Worm (Caenorhabditis elegans) whole organism, L2 larva: ENCODE measurements around the gene pqn-67.

Source experiments
- C34F6.9 ChIP-seq: fragments of 150-350 bp; optimal IDR thresholded peaks from 2 replicates; lab custom pipeline; 2014; ENCODE audit warnings: missing biosample characterization, missing genetic modification characterization
- ZK546.5 ChIP-seq: sonication (generic microtip); optimal IDR thresholded peaks from 2 replicates; lab custom pipeline; 2017; ENCODE audit warnings: missing biosample characterization, missing genetic modification characterization
- ceh-82 ChIP-seq: fragments of 150-350 bp; optimal IDR thresholded peaks from 2 replicates; lab custom pipeline; 2014; ENCODE audit warnings: missing biosample characterization, missing genetic modification characterization
- egl-27 ChIP-seq: sonication (generic microtip); optimal IDR thresholded peaks from 3 replicates; lab custom pipeline; 2017; ENCODE audit warnings: missing biosample characterization, missing genetic modification reagents, missing genetic modification characterization
- nhr-10 ChIP-seq: sonication (generic microtip); optimal IDR thresholded peaks from 2 replicates; lab custom pipeline; 2017; ENCODE audit warnings: missing biosample characterization, missing genetic modification characterization
- nhr-11 ChIP-seq: fragments of 150-350 bp; optimal IDR thresholded peaks from 2 replicates; lab custom pipeline; 2014; ENCODE audit warnings: missing biosample characterization, missing genetic modification characterization
- nhr-77 ChIP-seq: fragments of 150-350 bp; optimal IDR thresholded peaks from 2 replicates; lab custom pipeline; 2014; ENCODE audit warnings: missing biosample characterization, missing genetic modification characterization
- peb-1 ChIP-seq: fragments of 150-350 bp; optimal IDR thresholded peaks from 2 replicates; lab custom pipeline; 2014; ENCODE audit warnings: missing biosample characterization, missing genetic modification characterization
- snpc-4 ChIP-seq: fragments of 150-350 bp; optimal IDR thresholded peaks from 2 replicates; lab custom pipeline; 2014; ENCODE audit warnings: missing biosample characterization, missing genetic modification characterization
- unc-39 ChIP-seq: fragments of 150-350 bp; optimal IDR thresholded peaks from 2 replicates; lab custom pipeline; 2014; ENCODE audit warnings: missing biosample characterization, missing genetic modification characterization
- ztf-11 ChIP-seq: sonication (generic microtip); optimal IDR thresholded peaks from 2 replicates; lab custom pipeline; 2017; ENCODE audit warnings: missing biosample characterization, missing genetic modification characterization

- TF ChIP-seq peb-1 (tag; lab: Kevin White, UChicago) (no peak), C34F6.9 (no peak), egl-27 (tag; lab: Kevin White, UChicago) (no peak), nhr-11 (tag; lab: Kevin White, UChicago) (no peak), nhr-77 (tag; lab: Kevin White, UChicago) (no peak), ZK546.5 (tag; lab: Kevin White, UChicago) (no peak), unc-39 (tag; lab: Kevin White, UChicago) (no peak), nhr-10 (tag; lab: Kevin White, UChicago) (no peak), ceh-82 (tag; lab: Kevin White, UChicago) (no peak), snpc-4 (tag; lab: Kevin White, UChicago) (no peak), ztf-11 (tag; lab: Kevin White, UChicago) (no peak)
These were observed 19.2 kb downstream of the pqn-67 start for ce11 chrV:12943399-12943798.
